Worm (Caenorhabditis elegans) whole organism, L4 larva: ENCODE data around the gene dolk-1.

Experiments used
- F10B5.3 ChIP-seq: sonication (generic microtip); optimal IDR thresholded peaks from 2 replicates; lab custom pipeline; 2016; ENCODE audit warnings: mild to moderate bottlenecking, missing genetic modification characterization, missing compliant biosample characterization
- F44E2.7 ChIP-seq: fragments of 200-800 bp; sonication (Bioruptor generic); IDR thresholded peaks from 2 replicates; pipeline ENCODE4 v2.1.2; 2022; ENCODE audit warnings: missing genetic modification characterization, missing compliant biosample characterization
- F49E8.2 ChIP-seq: sonication (generic microtip); optimal IDR thresholded peaks from 2 replicates; lab custom pipeline; 2016; ENCODE audit warnings: missing compliant biosample characterization, mild to moderate bottlenecking, missing genetic modification characterization, borderline replicate concordance
- R02D3.7 ChIP-seq: fragments of 150-350 bp; sonication (generic microtip); optimal IDR thresholded peaks from 3 replicates; lab custom pipeline; 2014; ENCODE audit warnings: missing biosample characterization, missing genetic modification characterization
- T26A8.4 ChIP-seq: fragments of 200-800 bp; sonication (Bioruptor generic); IDR thresholded peaks from 2 replicates; pipeline ENCODE4 v1.3.6; 2022; ENCODE audit warnings: missing genetic modification characterization, missing compliant biosample characterization
- Y5F2A.4 ChIP-seq: fragments of 200-800 bp; sonication (Bioruptor generic); optimal IDR thresholded peaks from 2 replicates; lab custom pipeline; 2018; ENCODE audit warnings: mild to moderate bottlenecking, missing genetic modification characterization, missing compliant biosample characterization
- ZK337.2 ChIP-seq: fragments of 200-800 bp; sonication (Bioruptor generic); IDR thresholded peaks from 2 replicates; pipeline ENCODE4 v1.3.6; 2022; ENCODE audit warnings: missing genetic modification reagents, missing genetic modification characterization, missing compliant biosample characterization
- ZK546.5 ChIP-seq, 2 experiments: sonication (generic microtip); optimal IDR thresholded peaks; 2 replicates each; lab custom pipeline; 2017; ENCODE audit warnings: missing biosample characterization in 2 of 2, missing genetic modification characterization in 2 of 2
- aly-2 ChIP-seq: sonication (generic microtip); optimal IDR thresholded peaks from 2 replicates; lab custom pipeline; 2018; ENCODE audit warnings: missing biosample characterization, missing genetic modification characterization
- ceh-32 ChIP-seq: sonication (generic microtip); optimal IDR thresholded peaks from 2 replicates; lab custom pipeline; 2016; ENCODE audit warnings: mild to moderate bottlenecking, missing genetic modification characterization, missing compliant biosample characterization; ENCODE audit not compliant: poor library complexity
- daf-16 ChIP-seq, 3 experiments: sonication (generic microtip); optimal IDR thresholded peaks; 2 replicates each; lab custom pipeline; 2016 to 2017; ENCODE audit warnings: missing genetic modification characterization in 3 of 3, missing genetic modification reagents in 3 of 3, mild to moderate bottlenecking in 2 of 3, missing compliant biosample characterization in 2 of 3, missing biosample characterization in 1 of 3, moderate library complexity in 1 of 3
- dpl-1 ChIP-seq: fragments of 150-350 bp; optimal IDR thresholded peaks from 2 replicates; lab custom pipeline; 2014; ENCODE audit warnings: missing biosample characterization, missing genetic modification reagents, missing genetic modification characterization
- duxl-1 ChIP-seq: sonication (generic microtip); optimal IDR thresholded peaks from 2 replicates; lab custom pipeline; 2016; ENCODE audit warnings: mild to moderate bottlenecking, missing genetic modification characterization, moderate library complexity, missing compliant biosample characterization; ENCODE audit not compliant: poor library complexity
- egl-27 ChIP-seq: sonication (generic microtip); optimal IDR thresholded peaks from 3 replicates; lab custom pipeline; 2017; ENCODE audit warnings: missing biosample characterization, missing genetic modification reagents, missing genetic modification characterization
- hlh-11 ChIP-seq: fragments of 200-800 bp; sonication (Bioruptor generic); optimal IDR thresholded peaks from 2 replicates; lab custom pipeline; 2018; ENCODE audit warnings: mild to moderate bottlenecking, missing genetic modification characterization, missing compliant biosample characterization
- lim-7 ChIP-seq: fragments of 200-800 bp; sonication (Bioruptor generic); IDR thresholded peaks from 2 replicates; pipeline ENCODE4 v1.3.6; 2022; ENCODE audit warnings: missing genetic modification characterization, missing compliant biosample characterization
- lin-13 ChIP-seq: fragments of 150-350 bp; optimal IDR thresholded peaks from 2 replicates; lab custom pipeline; 2014; ENCODE audit warnings: missing biosample characterization, missing genetic modification reagents, missing genetic modification characterization
- lin-15B ChIP-seq: fragments of 150-350 bp; sonication (generic microtip); optimal IDR thresholded peaks from 3 replicates; lab custom pipeline; 2014; ENCODE audit warnings: missing biosample characterization, missing genetic modification characterization
- lir-3 ChIP-seq: sonication (generic microtip); optimal IDR thresholded peaks from 2 replicates; lab custom pipeline; 2016; ENCODE audit warnings: mild to moderate bottlenecking, missing genetic modification characterization, missing compliant biosample characterization
- madf-9 ChIP-seq: fragments of 200-800 bp; sonication (Bioruptor generic); conservative IDR thresholded peaks from 2 replicates; pipeline ENCODE4 v1.3.6; 2022; ENCODE audit warnings: missing genetic modification reagents, missing genetic modification characterization, missing compliant biosample characterization
- mdt-29 ChIP-seq: fragments of 200-800 bp; sonication (Bioruptor generic); IDR thresholded peaks from 2 replicates; pipeline ENCODE4 v1.3.6; 2022; ENCODE audit warnings: missing genetic modification reagents, missing genetic modification characterization, missing compliant biosample characterization
- mep-1 ChIP-seq: fragments of 150-350 bp; sonication (generic microtip); optimal IDR thresholded peaks from 3 replicates; lab custom pipeline; 2014; ENCODE audit warnings: missing biosample characterization, missing genetic modification characterization
- nhr-28 ChIP-seq: fragments of 150-350 bp; optimal IDR thresholded peaks from 2 replicates; lab custom pipeline; 2014; ENCODE audit warnings: missing biosample characterization, missing genetic modification characterization
- nhr-41 ChIP-seq: fragments of 200-800 bp; sonication (Bioruptor generic); IDR thresholded peaks from 2 replicates; pipeline ENCODE4 v1.3.6; 2022; ENCODE audit warnings: missing genetic modification reagents, missing genetic modification characterization, missing compliant biosample characterization
- nhr-76 ChIP-seq: fragments of 150-350 bp; optimal IDR thresholded peaks from 2 replicates; lab custom pipeline; 2014; ENCODE audit warnings: missing biosample characterization, missing genetic modification characterization
- pqm-1 ChIP-seq: sonication (generic microtip); optimal IDR thresholded peaks from 2 replicates; lab custom pipeline; 2017; ENCODE audit warnings: missing biosample characterization, missing genetic modification characterization
- sdz-12 ChIP-seq: fragments of 200-800 bp; sonication (Bioruptor generic); optimal IDR thresholded peaks from 2 replicates; lab custom pipeline; 2018; ENCODE audit warnings: mild to moderate bottlenecking, missing genetic modification characterization, missing compliant biosample characterization
- set-16 ChIP-seq: fragments of 200-800 bp; sonication (Bioruptor generic); IDR thresholded peaks from 2 replicates; pipeline ENCODE4 v1.3.6; 2022; ENCODE audit warnings: missing genetic modification reagents, missing genetic modification characterization, missing compliant biosample characterization
- skn-1 ChIP-seq: fragments of 150-350 bp; optimal IDR thresholded peaks from 2 replicates; lab custom pipeline; 2014; ENCODE audit warnings: missing biosample characterization, missing genetic modification characterization
- spr-1 ChIP-seq: sonication (generic microtip); optimal IDR thresholded peaks from 2 replicates; lab custom pipeline; 2016; ENCODE audit warnings: mild to moderate bottlenecking, missing genetic modification characterization, missing compliant biosample characterization
- tra-1 ChIP-seq: fragments of 200-800 bp; sonication (Bioruptor generic); IDR thresholded peaks from 2 replicates; pipeline ENCODE4 v1.3.6; 2022; ENCODE audit warnings: missing genetic modification reagents, missing genetic modification characterization, missing compliant biosample characterization
- unc-130 ChIP-seq: sonication (generic microtip); optimal IDR thresholded peaks from 2 replicates; lab custom pipeline; 2016; ENCODE audit warnings: missing genetic modification reagents, missing genetic modification characterization, missing compliant biosample characterization
- unc-62 ChIP-seq, 3 experiments: fragments of 150-350 bp in 1 of 3; sonication (generic microtip); optimal IDR thresholded peaks in 2 of 3; peaks in 1 of 3; 1 replicate in 1 of 3; 2 replicates in 2 of 3; lab custom pipeline; 2014 to 2017; ENCODE audit warnings: missing biosample characterization in 3 of 3, missing genetic modification characterization in 3 of 3, missing genetic modification reagents in 3 of 3, missing genotype in 1 of 3
- vab-7 ChIP-seq: fragments of 200-800 bp; sonication (Bioruptor generic); IDR thresholded peaks from 2 replicates; pipeline ENCODE4 v1.3.6; 2022; ENCODE audit warnings: missing genetic modification reagents, missing genetic modification characterization, missing compliant biosample characterization
- zfp-2 ChIP-seq: sonication (generic microtip); optimal IDR thresholded peaks from 2 replicates; lab custom pipeline; 2016; ENCODE audit warnings: mild to moderate bottlenecking, missing genetic modification characterization, missing compliant biosample characterization
- ztf-11 ChIP-seq: fragments of 150-350 bp; optimal IDR thresholded peaks from 2 replicates; lab custom pipeline; 2014; ENCODE audit warnings: missing biosample characterization, missing genetic modification characterization
- ztf-7 ChIP-seq: fragments of 150-350 bp; optimal IDR thresholded peaks from 2 replicates; lab custom pipeline; 2014; ENCODE audit warnings: missing biosample characterization, missing genetic modification characterization

dolk-1 gene

DNA sequence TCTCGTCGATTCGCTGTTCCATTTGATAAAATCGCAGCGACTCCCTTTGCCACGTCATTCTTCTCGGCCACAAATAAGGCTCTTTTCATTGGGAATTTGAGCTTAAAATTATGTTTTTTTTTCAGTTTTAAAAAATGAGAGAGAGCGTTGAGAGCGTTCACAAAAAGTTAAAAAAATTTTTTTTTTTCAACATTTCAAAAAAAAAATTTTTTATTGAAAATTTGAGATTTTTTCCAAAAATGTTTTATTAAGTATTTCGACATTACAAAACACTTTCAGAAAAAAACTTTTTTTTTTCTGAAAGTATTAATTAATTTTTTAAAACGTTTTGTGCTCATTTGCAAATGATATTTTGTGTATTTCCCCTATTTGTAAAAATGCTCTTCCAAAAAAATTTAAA, 26.6 kb upstream of the dolk-1 start, which contains the start of gene top-3:
TSS of gene top-3 (minus strand) at position 101 of the 400 bp plus-strand sequence.
- TF ChIP-seq nhr-76 (no peak), lim-7 (GFP tag; lab: Robert Waterston, UW) (no peak), tra-1 (GFP tag; lab: Robert Waterston, UW) (no peak), lin-15B (tag; lab: Kevin White, UChicago) (no peak), F10B5.3 (tag; lab: Kevin White, UChicago) (no peak), aly-2 (no peak), zfp-2 (no peak)

- TF ChIP-seq nhr-41 (GFP tag; lab: Robert Waterston, UW), result no peak
- TF ChIP-seq unc-62 (GFP tag; optimal IDR thresholded peaks at IDR 0.05 in 1 of 2; lab: Kevin White, UChicago), result no peak
- no peak for TF ChIP-seq unc-62 (tag; optimal IDR thresholded peaks at IDR 0.05; lab: Kevin White, UChicago)
- TF ChIP-seq madf-9 (GFP tag; lab: Robert Waterston, UW), result no peak
- TF ChIP-seq tra-1 (GFP tag; lab: Robert Waterston, UW), result no peak
- TF ChIP-seq lir-3, result no peak
- no peak for TF ChIP-seq mep-1 (tag; lab: Kevin White, UChicago)
- no peak for TF ChIP-seq skn-1 (tag; lab: Kevin White, UChicago)
- no peak for TF ChIP-seq ceh-32 (tag; lab: Kevin White, UChicago)
- no peak for TF ChIP-seq T26A8.4 (GFP tag; lab: Robert Waterston, UW)
- no peak for TF ChIP-seq set-16
- TF ChIP-seq, all 104 proteins: peak for 0
Measured at ce11 chrIII:11954150-11954549, 20.7 kb upstream of the dolk-1 start.

- TF ChIP-seq R02D3.7 (tag; lab: Kevin White, UChicago) (no peak), F49E8.2 (tag; lab: Kevin White, UChicago) (no peak), set-16 (peak; percentile 92), mdt-29 (GFP tag; lab: Robert Waterston, UW) (no peak)
- TF ChIP-seq, all 104 proteins: peak for 1
Measured at ce11 chrIII:11951111-11951510, 17.7 kb upstream of the dolk-1 start.

ce11 chrIII:11949276-11949879, 15.9 kb upstream of the dolk-1 start:
- no peak for TF ChIP-seq duxl-1 (tag; lab: Kevin White, UChicago)
- no peak for TF ChIP-seq vab-7 (GFP tag; lab: Robert Waterston, UW)
- TF ChIP-seq aly-2, result no peak
- peak; percentile 57 for TF ChIP-seq nhr-28 (tag; lab: Kevin White, UChicago)
- no peak for TF ChIP-seq daf-16 (GFP tag; optimal IDR thresholded peaks at IDR 0.05; lab: Kevin White, UChicago)
- TF ChIP-seq daf-16 (tag; optimal IDR thresholded peaks at IDR 0.05; lab: Kevin White, UChicago), result peak; percentile 79
- TF ChIP-seq lin-15B (tag; lab: Kevin White, UChicago), result no peak
- TF ChIP-seq pqm-1, result peak; percentile 61
- no peak for TF ChIP-seq sdz-12 (GFP tag; lab: Kevin White, UChicago)
- TF ChIP-seq Y5F2A.4 (GFP tag; lab: Kevin White, UChicago), result no peak
- no peak for TF ChIP-seq ztf-7
- peak in 1 of 2 experiments; percentile 62 for TF ChIP-seq unc-62 (GFP tag; optimal IDR thresholded peaks at IDR 0.05 in 1 of 2; lab: Kevin White, UChicago)
- no peak for TF ChIP-seq unc-62 (tag; optimal IDR thresholded peaks at IDR 0.05; lab: Kevin White, UChicago)
- no peak for TF ChIP-seq lim-7 (GFP tag; lab: Robert Waterston, UW)
- no peak for TF ChIP-seq unc-130 (GFP tag; lab: Kevin White, UChicago)
- no peak for TF ChIP-seq egl-27 (tag; lab: Kevin White, UChicago)
- TF ChIP-seq lin-13, result no peak
- no peak for TF ChIP-seq F44E2.7
- no peak for TF ChIP-seq ZK546.5 (tag; optimal IDR thresholded peaks at IDR 0.05; lab: Kevin White, UChicago)
- no peak for TF ChIP-seq zfp-2
- TF ChIP-seq spr-1 (tag; lab: Kevin White, UChicago), result no peak
- TF ChIP-seq hlh-11 (tag; lab: Kevin White, UChicago), result peak; percentile 1
- TF ChIP-seq dpl-1 (GFP tag; lab: Kevin White, UChicago), result no peak
- no peak for TF ChIP-seq ZK337.2 (GFP tag; lab: Robert Waterston, UW)
- no peak for TF ChIP-seq ztf-11
